Fruit fly (Drosophila melanogaster): Measurements from ENCODE around the gene CG5149.

The CG5149 gene

DNA sequence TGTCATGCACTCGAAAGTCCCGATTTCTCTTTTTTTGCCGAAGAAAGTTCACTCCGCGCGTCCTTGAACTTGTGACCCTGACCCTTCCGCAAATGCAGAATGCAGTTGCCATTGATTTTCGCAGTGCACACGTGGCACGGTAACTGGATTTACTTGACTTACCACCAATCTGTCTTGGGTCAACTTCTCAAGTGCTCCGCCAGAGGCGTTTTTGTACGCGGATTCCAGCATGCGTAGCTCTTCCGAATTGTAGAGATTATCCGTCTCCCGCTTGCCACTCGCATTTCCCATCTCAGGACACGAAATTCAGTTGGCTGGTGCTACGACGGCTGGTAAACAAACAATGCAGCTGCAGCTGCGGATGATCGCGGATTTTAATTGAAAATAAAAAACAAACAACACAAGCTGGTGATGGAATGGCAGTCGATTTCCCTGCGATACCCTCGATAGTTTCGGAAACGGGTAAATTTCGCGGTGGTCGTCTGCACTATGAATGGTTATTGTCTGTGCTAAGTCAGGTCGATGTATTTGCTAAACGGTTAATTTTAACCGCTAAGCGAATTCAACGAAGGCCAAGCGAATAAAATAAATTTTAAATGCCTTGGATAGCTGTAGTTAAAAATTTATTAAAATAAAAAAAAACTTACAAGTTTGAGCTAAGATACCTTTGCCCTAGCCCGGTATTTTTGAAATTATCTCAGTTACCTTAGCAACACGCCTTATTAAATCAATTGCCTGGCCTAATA lies at the start of gene CG5149, which contains the start of gene gudu:
Gene CG5149, minus strand, starts transcription at position 441 of the 746 bp plus-strand sequence.
Gene gudu, plus strand, starts transcription at position 696 of the 746 bp plus-strand sequence.
- TF ChIP-seq CG8478 (optimal IDR thresholded peaks at IDR 0.05) (no peak), CTCF (optimal IDR thresholded peaks at IDR 0.05) (peak; percentile 80 to 81)

DNA sequence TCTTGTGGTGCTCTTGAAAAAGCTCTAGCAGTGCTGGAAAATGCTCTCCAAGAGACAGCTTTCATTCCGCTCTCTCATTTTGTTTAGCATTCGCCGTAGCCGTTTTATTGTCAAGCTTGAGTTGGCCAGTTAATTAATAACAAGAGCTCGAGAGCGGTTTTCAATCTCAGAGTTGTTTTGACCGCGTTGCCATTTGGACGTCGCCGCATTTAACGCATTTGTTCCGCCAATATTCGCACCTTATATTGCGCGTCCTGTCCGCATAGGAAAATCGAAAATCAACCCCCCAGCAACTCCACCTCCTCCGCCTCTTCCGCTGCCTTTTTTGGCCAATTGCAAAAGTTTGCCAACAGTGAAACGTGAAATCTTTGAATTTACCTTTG lies 49.3 kb upstream of the CG5149 start, which contains the start of gene CG5973:
Gene CG5973, plus strand, starts transcription at position 168 of the 383 bp plus-strand sequence.
- TF ChIP-seq CG8478 (optimal IDR thresholded peaks at IDR 0.05), result no peak

DNA sequence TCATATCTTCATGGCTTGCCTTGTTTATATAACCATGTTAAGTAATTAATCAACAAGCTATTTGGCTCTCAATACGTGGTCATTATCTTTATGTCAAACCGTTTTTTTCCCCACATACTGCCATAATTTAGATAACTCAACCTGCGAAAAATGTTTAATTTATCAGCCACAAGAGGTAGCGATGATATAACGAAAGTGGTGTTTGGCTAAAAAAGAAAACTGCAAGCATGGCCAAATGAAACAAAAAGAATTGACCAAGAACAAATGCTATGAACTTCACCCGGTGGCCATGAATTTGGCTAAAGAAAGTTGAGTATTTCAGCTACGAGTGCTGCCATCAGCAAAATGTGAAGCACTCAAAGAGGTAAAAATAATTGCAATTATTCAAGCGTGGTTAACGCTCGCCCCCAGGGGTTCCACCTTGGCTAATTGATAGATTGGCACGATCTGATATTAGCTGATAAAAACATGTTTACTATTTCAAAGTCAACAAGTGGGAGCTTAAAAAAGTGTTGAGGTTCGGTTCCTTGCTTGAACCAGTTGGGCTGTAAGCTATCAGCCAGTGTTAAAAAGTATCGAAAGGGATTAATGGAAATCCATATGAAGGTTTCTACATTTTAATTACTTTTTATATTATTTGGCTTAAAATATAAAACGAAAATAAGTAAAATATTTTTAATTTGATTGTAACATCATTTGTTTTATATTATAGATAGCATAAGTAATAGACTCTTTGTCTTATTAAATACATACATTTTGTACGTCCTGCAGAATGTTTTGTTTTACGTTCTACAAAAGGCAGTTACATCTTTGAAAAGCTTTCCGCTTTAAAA lies 48.7 kb upstream of the CG5149 start:
- TF ChIP-seq CG8478 (optimal IDR thresholded peaks at IDR 0.05) (no peak), CTCF (optimal IDR thresholded peaks at IDR 0.05) (no peak)

dm6 chr2L:7435475-7435874 lies 47.4 kb upstream of the CG5149 start:
- TF ChIP-seq CTCF (optimal IDR thresholded peaks at IDR 0.05) (no peak), CG8478 (optimal IDR thresholded peaks at IDR 0.05) (no peak)

- TF ChIP-seq CG8478 (optimal IDR thresholded peaks at IDR 0.05) (no peak), CTCF (optimal IDR thresholded peaks at IDR 0.05) (no peak)
These were observed 46.8 kb upstream of the CG5149 start for dm6 chr2L:7434737-7435356.

dm6 chr2L:7433957-7434736 lies 46.1 kb upstream of the CG5149 start:
- TF ChIP-seq CTCF (optimal IDR thresholded peaks at IDR 0.05) (no peak), CG8478 (optimal IDR thresholded peaks at IDR 0.05) (no peak)

DNA sequence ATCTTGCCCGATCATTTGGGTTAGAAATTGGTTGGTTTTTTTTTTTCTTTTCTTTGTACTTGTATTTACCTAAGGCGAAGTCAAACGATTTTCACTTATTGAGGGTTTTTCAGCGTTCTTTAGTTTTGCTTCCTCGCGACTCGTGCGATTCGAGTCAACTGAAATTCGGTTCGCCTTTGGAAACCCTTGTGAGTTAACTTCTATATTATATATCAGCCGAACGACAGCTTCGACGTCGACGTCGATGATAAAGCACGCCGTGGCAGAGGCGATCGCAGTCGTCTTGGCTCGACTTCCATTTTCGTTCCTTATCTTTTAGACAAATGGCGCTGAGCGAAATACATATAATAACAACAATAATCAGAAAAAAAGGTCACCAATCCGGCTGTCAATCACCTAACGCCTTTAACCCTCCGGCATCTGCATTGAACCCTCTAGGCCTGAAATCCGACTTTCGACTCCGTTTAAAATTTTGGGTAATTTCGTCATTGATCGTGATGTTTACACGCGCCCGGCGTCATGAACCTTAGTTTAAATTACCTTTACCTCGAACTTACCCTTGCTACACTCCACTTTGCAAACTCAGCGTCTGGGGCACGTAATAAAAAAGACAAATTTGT lies 45.4 kb upstream of the CG5149 start, which contains the start of gene CG5958:
Gene CG5958, minus strand, starts transcription at position 180 of the 620 bp plus-strand sequence.
- TF ChIP-seq CTCF (optimal IDR thresholded peaks at IDR 0.05) (no peak), CG8478 (optimal IDR thresholded peaks at IDR 0.05) (no peak)

- TF ChIP-seq CTCF (optimal IDR thresholded peaks at IDR 0.05) (no peak), CG8478 (optimal IDR thresholded peaks at IDR 0.05) (no peak)
These were observed 44.0 kb upstream of the CG5149 start for dm6 chr2L:7431861-7432601.

DNA sequence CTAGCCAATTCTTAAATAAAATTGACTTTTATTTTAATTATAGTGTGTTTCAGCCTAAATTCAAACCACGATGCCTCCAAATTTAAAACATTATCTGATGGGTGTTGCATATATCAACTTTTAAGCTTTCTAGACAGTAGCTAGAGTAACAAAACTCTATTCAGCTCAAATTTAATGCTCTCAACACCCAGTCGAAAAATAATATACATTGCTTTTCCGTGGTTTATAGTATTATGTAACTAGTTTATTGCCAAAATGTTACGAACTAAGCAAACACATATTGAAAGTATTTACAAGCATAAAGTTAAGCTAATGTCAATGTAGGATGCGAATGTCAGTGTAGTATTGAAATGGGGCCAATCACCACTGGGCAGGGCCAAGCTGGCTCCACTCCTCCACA lies 42.3 kb upstream of the CG5149 start:
- no peak for TF ChIP-seq CTCF (optimal IDR thresholded peaks at IDR 0.05)
- TF ChIP-seq CG8478 (optimal IDR thresholded peaks at IDR 0.05), result no peak

DNA sequence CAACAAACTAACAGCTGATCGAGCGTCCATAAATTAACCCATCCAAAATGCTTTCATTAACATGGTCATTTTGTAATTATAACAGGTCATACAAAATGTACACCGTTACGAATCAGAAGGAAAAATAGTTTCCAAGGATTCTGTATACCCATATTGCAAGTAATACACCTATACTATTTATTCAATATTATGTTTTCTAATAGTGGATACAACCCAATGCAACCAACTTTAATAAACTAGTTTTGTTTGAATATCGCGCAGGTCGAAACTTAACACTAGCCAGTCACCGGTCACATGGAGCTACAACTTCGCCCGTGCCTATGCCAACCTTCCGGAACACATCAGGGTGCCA lies 39.7 kb upstream of the CG5149 start:
- TF ChIP-seq CG8478 (optimal IDR thresholded peaks at IDR 0.05) (no peak), CTCF (optimal IDR thresholded peaks at IDR 0.05) (no peak)

- TF ChIP-seq CTCF (optimal IDR thresholded peaks at IDR 0.05), result peak; percentile 43 to 60
- no peak for TF ChIP-seq CG8478 (optimal IDR thresholded peaks at IDR 0.05)
These were observed 39.2 kb upstream of the CG5149 start for dm6 chr2L:7427067-7427785.

dm6 chr2L:7426326-7427066 lies 38.4 kb upstream of the CG5149 start, which contains the start of gene muc:
Gene muc, plus strand, starts transcription at chr2L:7426866.
- TF ChIP-seq CG8478 (optimal IDR thresholded peaks at IDR 0.05), result no peak
- TF ChIP-seq CTCF (optimal IDR thresholded peaks at IDR 0.05), result no peak

All from S2 (cell line).